Fruit fly (Drosophila melanogaster) whole organism, embryonic: ENCODE results near the gene CG7101.

Source experiments
- Aef1 ChIP-seq: fragments of 200-800 bp; sonication (Bioruptor generic); IDR thresholded peaks from 3 replicates; pipeline ENCODE4 v1.3.6; 2022; ENCODE audit warnings: missing biosample characterization, missing genetic modification characterization
- Atf6 ChIP-seq: fragments of 200-800 bp; sonication (Bioruptor generic); IDR thresholded peaks from 2 replicates; pipeline ENCODE4 v1.3.6; 2022; ENCODE audit warnings: missing biosample characterization, missing genetic modification characterization
- Bteb2 ChIP-seq: fragments of 200-800 bp; sonication (Bioruptor generic); optimal IDR thresholded peaks from 2 replicates; lab custom pipeline; 2016; ENCODE audit warnings: missing biosample characterization, missing genetic modification characterization
- CG11398 ChIP-seq: fragments of 200-800 bp; sonication (Bioruptor generic); optimal IDR thresholded peaks from 2 replicates; lab custom pipeline; 2016; ENCODE audit warnings: missing biosample characterization, missing genetic modification characterization
- CG11504 ChIP-seq: fragments of 200-800 bp; sonication (Bioruptor generic); optimal IDR thresholded peaks from 3 replicates; lab custom pipeline; 2019; ENCODE audit warnings: missing biosample characterization, mild to moderate bottlenecking, missing genetic modification characterization, moderate library complexity
- CG11695 ChIP-seq: fragments of 200-800 bp; sonication (Bioruptor generic); IDR thresholded peaks from 3 replicates; pipeline ENCODE4 v1.3.6; 2022; ENCODE audit warnings: missing biosample characterization, missing genetic modification characterization
- CG11696 ChIP-seq: fragments of 200-800 bp; sonication (Bioruptor generic); IDR thresholded peaks from 2 replicates; pipeline ENCODE4 v1.3.6; 2022; ENCODE audit warnings: missing biosample characterization, missing genetic modification characterization
- CG11723 ChIP-seq: fragments of 200-800 bp; sonication (Bioruptor generic); optimal IDR thresholded peaks from 2 replicates; lab custom pipeline; 2017; ENCODE audit warnings: missing biosample characterization, mild to moderate bottlenecking, missing genetic modification characterization
- CG12391 ChIP-seq: fragments of 200-800 bp; sonication (Bioruptor generic); optimal IDR thresholded peaks from 3 replicates; lab custom pipeline; 2018; ENCODE audit warnings: missing biosample characterization, mild to moderate bottlenecking, missing genetic modification characterization, moderate library complexity
- CG13123 ChIP-seq: fragments of 200-800 bp; sonication (Bioruptor generic); optimal IDR thresholded peaks from 2 replicates; lab custom pipeline; 2016; ENCODE audit warnings: missing biosample characterization, missing genetic modification characterization
- CG13287 ChIP-seq: fragments of 200-800 bp; sonication (Bioruptor generic); IDR thresholded peaks from 2 replicates; pipeline ENCODE4 v1.3.6; 2022; ENCODE audit warnings: missing biosample characterization, missing genetic modification characterization; ENCODE audit not compliant: partially characterized antibody
- CG13296 ChIP-seq: fragments of 200-800 bp; sonication (Bioruptor generic); optimal IDR thresholded peaks from 3 replicates; lab custom pipeline; 2018; ENCODE audit warnings: missing biosample characterization, mild to moderate bottlenecking, missing genetic modification characterization
- CG14860 ChIP-seq: fragments of 200-800 bp; sonication (Bioruptor generic); IDR thresholded peaks from 3 replicates; pipeline ENCODE4 v1.3.6; 2022; ENCODE audit warnings: missing biosample characterization, missing genetic modification characterization; ENCODE audit not compliant: partially characterized antibody
- CG16813 ChIP-seq: fragments of 200-800 bp; sonication (Bioruptor generic); IDR thresholded peaks from 3 replicates; pipeline ENCODE4 v1.3.6; 2022; ENCODE audit warnings: missing biosample characterization, missing genetic modification characterization; ENCODE audit not compliant: partially characterized antibody
- CG17385 ChIP-seq: fragments of 200-800 bp; sonication (Bioruptor generic); optimal IDR thresholded peaks from 3 replicates; lab custom pipeline; 2018; ENCODE audit warnings: missing biosample characterization, mild to moderate bottlenecking, missing genetic modification characterization
- CG17802 ChIP-seq: fragments of 200-800 bp; sonication (Bioruptor generic); optimal IDR thresholded peaks from 2 replicates; lab custom pipeline; 2018; ENCODE audit warnings: missing biosample characterization, mild to moderate bottlenecking, missing genetic modification characterization, moderate library complexity
- CG18011 ChIP-seq: fragments of 200-800 bp; sonication (Bioruptor generic); optimal IDR thresholded peaks from 2 replicates; lab custom pipeline; 2017; ENCODE audit warnings: missing biosample characterization, missing genetic modification characterization, mild to moderate bottlenecking, moderate library complexity, missing genotype
- CG1832 ChIP-seq: fragments of 200-800 bp; sonication (Bioruptor generic); optimal IDR thresholded peaks from 2 replicates; lab custom pipeline; 2017; ENCODE audit warnings: missing biosample characterization, mild to moderate bottlenecking, missing genetic modification characterization, inconsistent platforms
- CG2678 ChIP-seq: fragments of 200-800 bp; sonication (Bioruptor generic); optimal IDR thresholded peaks from 3 replicates; lab custom pipeline; 2019; ENCODE audit warnings: missing biosample characterization, mild to moderate bottlenecking, missing genetic modification characterization, moderate library complexity
- CG2889 ChIP-seq: fragments of 200-800 bp; sonication (Bioruptor generic); IDR thresholded peaks from 3 replicates; pipeline ENCODE4 v1.3.6; 2022; ENCODE audit warnings: missing biosample characterization, missing genetic modification characterization
- CG34422 ChIP-seq: fragments of 200-800 bp; sonication (Bioruptor generic); IDR thresholded peaks from 3 replicates; pipeline ENCODE4 v1.3.6; 2022; ENCODE audit warnings: missing biosample characterization, missing genetic modification characterization
- CG43689 ChIP-seq: fragments of 200-800 bp; sonication (Bioruptor generic); IDR thresholded peaks from 2 replicates; pipeline ENCODE4 v1.3.6; 2022; ENCODE audit warnings: missing biosample characterization, missing genetic modification characterization
- CG7271 ChIP-seq: fragments of 200-800 bp; sonication (Bioruptor generic); optimal IDR thresholded peaks from 2 replicates; lab custom pipeline; 2018; ENCODE audit warnings: missing biosample characterization, mild to moderate bottlenecking, missing genetic modification characterization, moderate library complexity
- CG7963 ChIP-seq: fragments of 200-800 bp; sonication (Bioruptor generic); IDR thresholded peaks from 3 replicates; pipeline ENCODE4 v1.3.6; 2022; ENCODE audit warnings: missing biosample characterization, missing genetic modification characterization; ENCODE audit not compliant: partially characterized antibody
- CG8478 ChIP-seq: fragments of >200 bp; optimal IDR thresholded peaks from 2 replicates; lab custom pipeline; 2018
- D19B ChIP-seq: fragments of 200-800 bp; sonication (Bioruptor generic); optimal IDR thresholded peaks from 2 replicates; lab custom pipeline; 2017; ENCODE audit warnings: missing biosample characterization, mild to moderate bottlenecking, missing genetic modification characterization
- E2f2 ChIP-seq: fragments of 200-800 bp; sonication (Bioruptor generic); IDR thresholded peaks from 2 replicates; pipeline ENCODE4 v1.3.6; 2022; ENCODE audit warnings: missing biosample characterization, missing genetic modification characterization
- Ets65A ChIP-seq: fragments of 200-800 bp; sonication (Bioruptor generic); peaks from one replicate; lab custom pipeline; 2016; ENCODE audit warnings: missing biosample characterization, missing genetic modification characterization
- H15 ChIP-seq: fragments of 200-800 bp; sonication (Bioruptor generic); IDR thresholded peaks from 3 replicates; pipeline ENCODE4 v1.3.6; 2022; ENCODE audit warnings: missing biosample characterization, missing genetic modification characterization
- HLH54F ChIP-seq: fragments of 200-800 bp; sonication (Bioruptor generic); optimal IDR thresholded peaks from 3 replicates; lab custom pipeline; 2016; ENCODE audit warnings: missing biosample characterization, missing genetic modification characterization
- HmgD ChIP-seq: fragments of 200-800 bp; sonication (Bioruptor generic); optimal IDR thresholded peaks from 3 replicates; lab custom pipeline; 2016; ENCODE audit warnings: missing biosample characterization, missing genetic modification characterization
- HmgZ ChIP-seq: fragments of 200-800 bp; sonication (Bioruptor generic); optimal IDR thresholded peaks from 2 replicates; lab custom pipeline; 2018; ENCODE audit warnings: missing biosample characterization, mild to moderate bottlenecking, missing genetic modification characterization
- Hmx ChIP-seq: fragments of 200-800 bp; sonication (Bioruptor generic); optimal IDR thresholded peaks from 2 replicates; lab custom pipeline; 2016; ENCODE audit warnings: missing biosample characterization, missing genetic modification characterization
- NC2β ChIP-seq: fragments of 200-800 bp; sonication (Bioruptor generic); optimal IDR thresholded peaks from 2 replicates; lab custom pipeline; 2016; ENCODE audit warnings: missing biosample characterization, missing genetic modification characterization
- NfI ChIP-seq: fragments of 200-800 bp; sonication (Bioruptor generic); optimal IDR thresholded peaks from 3 replicates; lab custom pipeline; 2018; ENCODE audit warnings: missing biosample characterization, mild to moderate bottlenecking, missing genetic modification characterization, moderate library complexity
- Sox100B ChIP-seq: fragments of 200-800 bp; sonication (Bioruptor generic); optimal IDR thresholded peaks from 3 replicates; lab custom pipeline; 2018; ENCODE audit warnings: missing biosample characterization, mild to moderate bottlenecking, missing genetic modification characterization
- TFAM ChIP-seq: fragments of 200-800 bp; sonication (Bioruptor generic); optimal IDR thresholded peaks from 2 replicates; lab custom pipeline; 2017; ENCODE audit warnings: missing biosample characterization, missing genetic modification characterization, inconsistent platforms
- abd-A ChIP-seq: fragments of 200-800 bp; sonication (Bioruptor generic); optimal IDR thresholded peaks from 3 replicates; lab custom pipeline; 2019; ENCODE audit warnings: missing biosample characterization, mild to moderate bottlenecking, missing genetic modification characterization, moderate library complexity
- ato ChIP-seq: fragments of 200-800 bp; sonication (Bioruptor generic); IDR thresholded peaks from 2 replicates; pipeline ENCODE4 v1.3.6; 2022; ENCODE audit warnings: missing biosample characterization, missing genetic modification characterization; ENCODE audit not compliant: partially characterized antibody
- corto ChIP-seq: fragments of 200-800 bp; sonication (Bioruptor generic); optimal IDR thresholded peaks from 2 replicates; lab custom pipeline; 2016; ENCODE audit warnings: missing biosample characterization, mild to moderate bottlenecking, missing genetic modification characterization, moderate library complexity
- eve ChIP-seq, 2 experiments: fragments of >200 bp; optimal IDR thresholded peaks; 2 replicates each; lab custom pipeline; 2017; ENCODE audit warnings: missing biosample characterization in 2 of 2, missing genetic modification characterization in 2 of 2
- eyg ChIP-seq: fragments of 200-800 bp; sonication (Bioruptor generic); optimal IDR thresholded peaks from 3 replicates; lab custom pipeline; 2016; ENCODE audit warnings: missing biosample characterization, missing genetic modification characterization
- gem ChIP-seq: fragments of 200-800 bp; sonication (Bioruptor generic); optimal IDR thresholded peaks from 2 replicates; lab custom pipeline; 2019; ENCODE audit warnings: missing biosample characterization, mild to moderate bottlenecking, missing genetic modification characterization, moderate library complexity
- gsb ChIP-seq: fragments of 200-800 bp; sonication (Bioruptor generic); IDR thresholded peaks from 2 replicates; pipeline ENCODE4 v1.3.6; 2022; ENCODE audit warnings: missing biosample characterization, missing genetic modification characterization
- hth ChIP-seq: fragments of >200 bp; optimal IDR thresholded peaks from 2 replicates; lab custom pipeline; 2017; ENCODE audit warnings: inconsistent platforms
- jing ChIP-seq: fragments of 200-800 bp; sonication (Bioruptor generic); optimal IDR thresholded peaks from 2 replicates; lab custom pipeline; 2018; ENCODE audit warnings: missing biosample characterization, mild to moderate bottlenecking, missing genetic modification characterization
- kni ChIP-seq: fragments of 200-800 bp; sonication (Bioruptor generic); optimal IDR thresholded peaks from 3 replicates; lab custom pipeline; 2017; ENCODE audit warnings: mild to moderate bottlenecking, missing biosample characterization, missing genetic modification reagents, missing genetic modification characterization
- luna ChIP-seq: fragments of 200-800 bp; sonication (Bioruptor generic); optimal IDR thresholded peaks from 2 replicates; lab custom pipeline; 2016; ENCODE audit warnings: missing biosample characterization, missing genetic modification characterization
- mam ChIP-seq: fragments of 200-800 bp; sonication (Bioruptor generic); optimal IDR thresholded peaks from 3 replicates; lab custom pipeline; 2016; ENCODE audit warnings: missing biosample characterization, missing genetic modification characterization
- nerfin-2 ChIP-seq: fragments of 200-800 bp; sonication (Bioruptor generic); IDR thresholded peaks from 2 replicates; pipeline ENCODE4 v1.3.6; 2022; ENCODE audit warnings: missing biosample characterization, missing genetic modification characterization; ENCODE audit not compliant: partially characterized antibody
- so ChIP-seq: fragments of 200-800 bp; sonication (Bioruptor generic); IDR thresholded peaks from 3 replicates; pipeline ENCODE4 v1.3.6; 2022; ENCODE audit warnings: missing biosample characterization, missing genetic modification characterization
- tup ChIP-seq: fragments of 200-800 bp; sonication (Bioruptor generic); optimal IDR thresholded peaks from 2 replicates; lab custom pipeline; 2016; ENCODE audit warnings: missing biosample characterization, mild to moderate bottlenecking, missing genetic modification characterization, moderate library complexity

CG7101 gene

DNA sequence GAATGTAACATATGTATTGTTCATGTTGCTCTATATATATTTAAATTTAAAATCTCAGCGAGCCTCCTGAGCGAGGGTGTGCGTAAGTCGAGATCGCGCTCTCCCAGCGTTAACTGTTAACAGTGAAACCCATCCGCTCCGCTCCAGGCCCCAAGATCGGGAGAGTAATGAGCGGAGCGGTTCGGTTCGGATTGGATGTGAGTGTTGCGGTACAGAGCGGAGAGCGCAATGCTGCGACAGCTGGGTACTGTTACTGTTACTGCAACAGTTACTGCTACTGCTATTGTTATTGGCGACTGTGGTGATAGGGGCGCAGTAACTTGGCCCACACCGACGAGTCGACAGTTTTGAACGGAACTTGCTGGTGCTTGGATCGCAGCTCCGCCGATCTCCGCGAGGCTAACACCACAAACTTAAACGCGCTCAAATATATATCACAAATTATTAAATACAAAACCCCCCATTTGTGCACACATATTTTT, 2.0 kb downstream of the CG7101 start, which contains the start of gene Pvf1 (continued):
- TF ChIP-seq CG13287 (peak; percentile 20; the same call in 1 of the 2 replicates), mam (GFP tag; lab: Kevin White, UChicago) (no peak), CG16813 (GFP tag; lab: Robert Waterston, UW) (no peak), Bteb2 (GFP tag; lab: Kevin White, UChicago) (no peak), CG11723 (GFP tag; lab: Kevin White, UChicago) (no peak), CG2678 (tag; lab: Kevin White, UChicago) (no peak), H15 (GFP tag; lab: Robert Waterston, UW) (no peak), HmgD (GFP tag; lab: Kevin White, UChicago) (no peak), HmgZ (tag; lab: Kevin White, UChicago) (peak; percentile 25), gsb (GFP tag; lab: Robert Waterston, UW) (no peak), CG18011 (no peak), NfI (GFP tag; lab: Kevin White, UChicago) (no peak), CG1832 (GFP tag; lab: Kevin White, UChicago) (no peak), CG7963 (GFP tag; lab: Robert Waterston, UW) (no peak), Atf6 (GFP tag; lab: Robert Waterston, UW) (no peak; the same call in 1 of the 2 replicates), luna (no peak), CG11695 (GFP tag; lab: Robert Waterston, UW) (no peak), Aef1 (GFP tag; lab: Robert Waterston, UW) (no peak), D19B (GFP tag; lab: Kevin White, UChicago) (peak; percentile 92), ato (no peak), CG34422 (peak; percentile 45; the same call in 1 of the 3 replicates), Hmx (no peak), CG7271 (tag; lab: Kevin White, UChicago) (no peak), corto (GFP tag; lab: Kevin White, UChicago) (no peak), nerfin-2 (GFP tag; lab: Robert Waterston, UW) (no peak), CG43689 (GFP tag; lab: Robert Waterston, UW) (no peak), HLH54F (GFP tag; lab: Kevin White, UChicago) (no peak), hth (no peak), TFAM (GFP tag; lab: Kevin White, UChicago) (no peak), CG13123 (GFP tag; lab: Kevin White, UChicago) (no peak), NC2β (no peak), Sox100B (no peak), CG8478 (lab: Kevin White, UChicago) (no peak), CG11398 (GFP tag; lab: Kevin White, UChicago) (no peak), jing (GFP tag; lab: Kevin White, UChicago) (no peak), CG11696 (GFP tag; lab: Robert Waterston, UW) (no peak), CG13296 (GFP tag; lab: Kevin White, UChicago) (peak; percentile 9), E2f2 (GFP tag; lab: Robert Waterston, UW) (no peak), CG14860 (GFP tag; lab: Robert Waterston, UW) (no peak), abd-A (tag; lab: Kevin White, UChicago) (no peak), CG17802 (tag; lab: Kevin White, UChicago) (no peak), CG17385 (GFP tag; lab: Kevin White, UChicago) (no peak), eve (GFP tag; optimal IDR thresholded peaks at IDR 0.05; lab: Kevin White, UChicago) (no peak), CG2889 (GFP tag; lab: Robert Waterston, UW) (no peak), so (GFP tag; lab: Robert Waterston, UW) (peak; percentile 36; the same call in 1 of the 3 replicates), tup (GFP tag; lab: Kevin White, UChicago) (no peak), CG11504 (no peak), CG12391 (tag; lab: Kevin White, UChicago) (no peak), Ets65A (GFP tag; lab: Kevin White, UChicago) (no peak), gem (tag; lab: Kevin White, UChicago) (no peak), kni (GFP tag; lab: Kevin White, UChicago) (peak; percentile 25), eyg (GFP tag; lab: Kevin White, UChicago) (no peak)
